Worm (Caenorhabditis elegans): ENCODE results near the gene nstp-7.

DNA sequence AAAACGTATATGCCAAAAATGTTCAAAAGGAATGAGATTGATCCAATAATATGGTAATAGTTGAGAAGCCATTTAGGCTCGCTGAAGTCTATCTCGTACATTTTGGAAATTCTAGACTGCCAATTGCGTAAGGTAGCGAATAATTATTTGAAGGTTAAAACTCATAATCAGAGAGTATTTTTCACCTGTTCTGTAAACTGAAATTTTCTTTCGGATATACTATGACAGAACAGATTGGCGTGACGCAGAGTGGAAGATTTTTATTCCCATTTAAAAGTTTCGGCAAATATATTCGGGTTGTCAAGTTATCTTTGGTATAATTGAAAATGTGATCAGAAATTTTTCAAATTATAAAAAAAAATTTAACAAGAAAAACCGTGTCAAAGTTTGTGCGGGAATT, 13.6 kb upstream of the nstp-7 start, which contains the start of gene sri-72:
- no peak for TF ChIP-seq R02D3.7 (tag; optimal IDR thresholded peaks at IDR 0.05)
- no peak for TF ChIP-seq nhr-77 (tag; optimal IDR thresholded peaks at IDR 0.05)
- TF ChIP-seq nhr-12 (tag; optimal IDR thresholded peaks at IDR 0.05) = no peak
- no peak for TF ChIP-seq blmp-1 (tag; optimal IDR thresholded peaks at IDR 0.05; ENCODE audit: insufficient read depth)
- TF ChIP-seq unc-39 (tag; optimal IDR thresholded peaks at IDR 0.05) = no peak
- TF ChIP-seq C34F6.9 (tag; optimal IDR thresholded peaks at IDR 0.05) = no peak
- TF ChIP-seq ama-1 (optimal IDR thresholded peaks at IDR 0.05) = no peak
- no peak for TF ChIP-seq lin-11 (tag; optimal IDR thresholded peaks at IDR 0.05)
- no peak for TF ChIP-seq aly-2 (tag; optimal IDR thresholded peaks at IDR 0.05)
- no peak for TF ChIP-seq zag-1 (tag; optimal IDR thresholded peaks at IDR 0.05)
- no peak for TF ChIP-seq ceh-82 (tag; optimal IDR thresholded peaks at IDR 0.05)
- TF ChIP-seq mdl-1 (tag; optimal IDR thresholded peaks at IDR 0.05) = no peak
- TF ChIP-seq lin-39 (tag; optimal IDR thresholded peaks at IDR 0.05) = no peak
- no peak for TF ChIP-seq dmd-4 (tag; optimal IDR thresholded peaks at IDR 0.05)

All from whole organism, L2 larva.